Fruit fly (Drosophila melanogaster) whole organism: ENCODE measurements around the gene CG13113.

Source experiments
- CG8478 ChIP-seq: fragments of >200 bp; optimal IDR thresholded peaks from 2 replicates; lab custom pipeline; 2018; ENCODE audit warnings: inconsistent platforms
- Dll ChIP-seq: fragments of >200 bp; optimal IDR thresholded peaks from 2 replicates; lab custom pipeline; 2017
- EcR ChIP-seq, 2 experiments: fragments of >200 bp; optimal IDR thresholded peaks; 2 replicates each; lab custom pipeline; 2017; ENCODE audit warnings: missing biosample characterization in 2 of 2, missing genetic modification characterization in 2 of 2, missing genetic modification reagents in 2 of 2
- pan ChIP-seq: fragments of >200 bp; optimal IDR thresholded peaks from 2 replicates; lab custom pipeline; 2017
- psq ChIP-seq: fragments of >200 bp; optimal IDR thresholded peaks from 2 replicates; lab custom pipeline; 2017
- usp ChIP-seq: fragments of >200 bp; optimal IDR thresholded peaks from 2 replicates; lab custom pipeline; 2017; ENCODE audit warnings: missing biosample characterization, missing genetic modification characterization, mixed read lengths

CG13113 gene

dm6 chr2L:9585942-9586341, 42.0 kb downstream of the CG13113 start:
- TF ChIP-seq Dll = no peak
- TF ChIP-seq psq (lab: Kevin White, UChicago) = no peak
- TF ChIP-seq usp (GFP tag; lab: Kevin White, UChicago) = no peak
- TF ChIP-seq CG8478 (lab: Kevin White, UChicago) = no peak
- no peak for TF ChIP-seq pan
- TF ChIP-seq EcR (GFP tag; optimal IDR thresholded peaks at IDR 0.05; lab: Kevin White, UChicago) = no peak

DNA sequence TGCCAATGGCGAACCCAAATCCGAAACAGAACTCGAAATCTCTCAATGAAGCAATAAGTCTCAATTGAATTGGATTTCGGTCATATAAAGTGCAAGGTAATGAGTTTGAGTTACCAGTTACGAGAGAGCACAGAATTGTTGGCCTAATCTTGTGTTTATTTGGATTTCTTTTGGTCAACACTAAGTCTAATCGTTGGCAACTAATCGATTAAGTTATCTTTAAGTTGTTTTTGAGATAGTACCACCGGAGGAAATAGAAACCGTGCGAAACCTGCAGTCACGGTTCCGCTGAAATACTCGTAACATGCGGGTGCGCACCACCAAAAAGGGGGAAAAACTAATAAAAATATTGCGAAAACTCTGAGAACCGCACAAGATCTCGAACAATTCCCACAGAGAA, 45.2 kb downstream of the CG13113 start, which contains the start of gene CG3841:
CG3841 (plus strand) TSS at position 301 of the 400 bp plus-strand sequence.
- TF ChIP-seq psq (lab: Kevin White, UChicago) (no peak), usp (GFP tag; lab: Kevin White, UChicago) (no peak), CG8478 (lab: Kevin White, UChicago) (no peak), EcR (GFP tag; optimal IDR thresholded peaks at IDR 0.05; lab: Kevin White, UChicago) (no peak), Dll (no peak), pan (no peak)

dm6 chr2L:9591146-9591545, 47.2 kb downstream of the CG13113 start:
- TF ChIP-seq CG8478 (lab: Kevin White, UChicago) = no peak
